Fruit fly (Drosophila melanogaster) whole organism, embryonic: ENCODE data around the gene CG32036.
A peak's percentile ranks its signal among the peaks of the same experiment; 100 is the strongest.

Source experiments
- ATbp ChIP-seq: fragments of 200-800 bp; sonication (Bioruptor generic); optimal IDR thresholded peaks from 2 replicates; lab custom pipeline; 2017; ENCODE audit warnings: missing biosample characterization, mild to moderate bottlenecking, missing genetic modification characterization, missing genetic modification reagents
- Bteb2 ChIP-seq: fragments of 200-800 bp; sonication (Bioruptor generic); optimal IDR thresholded peaks from 2 replicates; lab custom pipeline; 2016; ENCODE audit warnings: missing biosample characterization, missing genetic modification characterization
- CG10979 ChIP-seq: fragments of 200-800 bp; sonication (Bioruptor generic); optimal IDR thresholded peaks from 2 replicates; lab custom pipeline; 2018; ENCODE audit warnings: missing biosample characterization, mild to moderate bottlenecking, missing genetic modification characterization, moderate library complexity
- CG11504 ChIP-seq: fragments of 200-800 bp; sonication (Bioruptor generic); optimal IDR thresholded peaks from 3 replicates; lab custom pipeline; 2019; ENCODE audit warnings: missing biosample characterization, mild to moderate bottlenecking, missing genetic modification characterization, moderate library complexity
- CG11696 ChIP-seq: fragments of 200-800 bp; sonication (Bioruptor generic); IDR thresholded peaks from 2 replicates; pipeline ENCODE4 v1.3.6; 2022; ENCODE audit warnings: missing biosample characterization, missing genetic modification characterization
- CG12104 ChIP-seq: fragments of 200-800 bp; sonication (Bioruptor generic); optimal IDR thresholded peaks from 3 replicates; lab custom pipeline; 2016; ENCODE audit warnings: missing biosample characterization, missing genetic modification characterization
- CG12391 ChIP-seq: fragments of 200-800 bp; sonication (Bioruptor generic); optimal IDR thresholded peaks from 3 replicates; lab custom pipeline; 2018; ENCODE audit warnings: missing biosample characterization, mild to moderate bottlenecking, missing genetic modification characterization, moderate library complexity
- CG13894 ChIP-seq: fragments of 200-800 bp; sonication (Bioruptor generic); optimal IDR thresholded peaks from 3 replicates; lab custom pipeline; 2018; ENCODE audit warnings: missing biosample characterization, mild to moderate bottlenecking, missing genetic modification characterization, moderate library complexity
- CG15269 ChIP-seq: fragments of 200-800 bp; sonication (Bioruptor generic); optimal IDR thresholded peaks from 2 replicates; lab custom pipeline; 2018; ENCODE audit warnings: missing biosample characterization, mild to moderate bottlenecking, missing genetic modification characterization, moderate library complexity
- CG1602 ChIP-seq: fragments of 200-800 bp; sonication (Bioruptor generic); optimal IDR thresholded peaks from 3 replicates; lab custom pipeline; 2016; ENCODE audit warnings: missing biosample characterization, missing genetic modification characterization
- CG2120 ChIP-seq: fragments of 200-800 bp; sonication (Bioruptor generic); optimal IDR thresholded peaks from 3 replicates; lab custom pipeline; 2016; ENCODE audit warnings: missing biosample characterization, missing genetic modification characterization
- CG2889 ChIP-seq: fragments of 200-800 bp; sonication (Bioruptor generic); IDR thresholded peaks from 3 replicates; pipeline ENCODE4 v1.3.6; 2022; ENCODE audit warnings: missing biosample characterization, missing genetic modification characterization
- CG3995 ChIP-seq: fragments of 200-800 bp; sonication (Bioruptor generic); optimal IDR thresholded peaks from 3 replicates; lab custom pipeline; 2016; ENCODE audit warnings: missing biosample characterization, missing genetic modification characterization
- CG5180 ChIP-seq: fragments of 200-800 bp; sonication (Bioruptor generic); optimal IDR thresholded peaks from 3 replicates; lab custom pipeline; 2017; ENCODE audit warnings: missing biosample characterization, missing genetic modification characterization, mild to moderate bottlenecking, moderate library complexity, missing genetic modification reagents
- CG7786 ChIP-seq: fragments of 200-800 bp; sonication (Bioruptor generic); optimal IDR thresholded peaks from 2 replicates; lab custom pipeline; 2016; ENCODE audit warnings: missing biosample characterization, missing genetic modification characterization
- CG7987 ChIP-seq: fragments of 200-800 bp; sonication (Bioruptor generic); optimal IDR thresholded peaks from 2 replicates; lab custom pipeline; 2018; ENCODE audit warnings: missing biosample characterization, mild to moderate bottlenecking, missing genetic modification characterization, moderate library complexity
- Camta ChIP-seq: fragments of 200-800 bp; sonication (Bioruptor generic); optimal IDR thresholded peaks from 2 replicates; lab custom pipeline; 2016; ENCODE audit warnings: missing biosample characterization, missing genetic modification characterization
- CoRest ChIP-seq: fragments of 200-800 bp; sonication (Bioruptor generic); optimal IDR thresholded peaks from 3 replicates; lab custom pipeline; 2018; ENCODE audit warnings: missing biosample characterization, mild to moderate bottlenecking, missing genetic modification characterization, moderate library complexity
- D19A ChIP-seq: fragments of 200-800 bp; optimal IDR thresholded peaks from 3 replicates; lab custom pipeline; 2019; ENCODE audit warnings: missing biosample characterization, mild to moderate bottlenecking, missing genetic modification characterization, moderate library complexity
- D19B ChIP-seq: fragments of 200-800 bp; sonication (Bioruptor generic); optimal IDR thresholded peaks from 2 replicates; lab custom pipeline; 2017; ENCODE audit warnings: missing biosample characterization, mild to moderate bottlenecking, missing genetic modification characterization
- Deaf1 ChIP-seq: fragments of 200-800 bp; optimal IDR thresholded peaks from 3 replicates; lab custom pipeline; 2019; ENCODE audit warnings: missing biosample characterization, mild to moderate bottlenecking, missing genetic modification characterization, moderate library complexity
- E2f1 ChIP-seq: fragments of 200-800 bp; sonication (Bioruptor generic); IDR thresholded peaks from 2 replicates; pipeline ENCODE4 v1.3.6; 2022; ENCODE audit warnings: missing biosample characterization, missing genetic modification characterization
- Elba2 ChIP-seq: fragments of 200-800 bp; sonication (Bioruptor generic); optimal IDR thresholded peaks from 3 replicates; lab custom pipeline; 2016; ENCODE audit warnings: missing biosample characterization, missing genetic modification characterization
- Fer1 ChIP-seq: fragments of 200-800 bp; sonication (Bioruptor generic); optimal IDR thresholded peaks from 2 replicates; lab custom pipeline; 2017; ENCODE audit warnings: missing biosample characterization, mild to moderate bottlenecking, missing genetic modification characterization
- Kr ChIP-seq: fragments of 200-800 bp; sonication (Bioruptor generic); optimal IDR thresholded peaks from 2 replicates; lab custom pipeline; 2017; ENCODE audit warnings: missing biosample characterization, mild to moderate bottlenecking, missing genetic modification characterization
- Med ChIP-seq: fragments of 200-800 bp; sonication (Bioruptor generic); peaks from one replicate; lab custom pipeline; 2016; ENCODE audit warnings: missing biosample characterization, missing genetic modification characterization, mild to moderate bottlenecking, inconsistent platforms, moderate library complexity
- NfI ChIP-seq: fragments of 200-800 bp; sonication (Bioruptor generic); optimal IDR thresholded peaks from 3 replicates; lab custom pipeline; 2018; ENCODE audit warnings: missing biosample characterization, mild to moderate bottlenecking, missing genetic modification characterization, moderate library complexity
- Ptx1 ChIP-seq: fragments of 200-800 bp; sonication (Bioruptor generic); IDR thresholded peaks from 2 replicates; pipeline ENCODE4 v1.3.6; 2022; ENCODE audit warnings: missing biosample characterization, missing genetic modification characterization
- Vsx1 ChIP-seq: fragments of 200-800 bp; sonication (Bioruptor generic); optimal IDR thresholded peaks from 2 replicates; lab custom pipeline; 2017; ENCODE audit warnings: missing biosample characterization, mild to moderate bottlenecking, missing genetic modification characterization, missing genetic modification reagents
- abd-A ChIP-seq: fragments of 200-800 bp; sonication (Bioruptor generic); optimal IDR thresholded peaks from 3 replicates; lab custom pipeline; 2019; ENCODE audit warnings: missing biosample characterization, mild to moderate bottlenecking, missing genetic modification characterization, moderate library complexity
- ato ChIP-seq: fragments of 200-800 bp; sonication (Bioruptor generic); IDR thresholded peaks from 2 replicates; pipeline ENCODE4 v1.3.6; 2022; ENCODE audit warnings: missing biosample characterization, missing genetic modification characterization; ENCODE audit not compliant: partially characterized antibody
- az2 ChIP-seq: fragments of 200-800 bp; sonication (Bioruptor generic); optimal IDR thresholded peaks from 3 replicates; lab custom pipeline; 2016; ENCODE audit warnings: missing biosample characterization, missing genetic modification characterization
- cg ChIP-seq: fragments of 200-800 bp; sonication (Bioruptor generic); optimal IDR thresholded peaks from 3 replicates; lab custom pipeline; 2019; ENCODE audit warnings: missing biosample characterization, mild to moderate bottlenecking, missing genetic modification characterization, moderate library complexity
- chinmo ChIP-seq: fragments of 200-800 bp; sonication (Bioruptor generic); IDR thresholded peaks from 4 replicates; pipeline ENCODE4 v1.3.6; 2022; ENCODE audit warnings: missing biosample characterization, missing genetic modification characterization; ENCODE audit not compliant: partially characterized antibody
- dysf ChIP-seq: fragments of 200-800 bp; sonication (Bioruptor generic); IDR thresholded peaks from 3 replicates; pipeline ENCODE4 v1.3.6; 2022; ENCODE audit warnings: missing biosample characterization, missing genetic modification characterization
- en ChIP-seq: fragments of 200-800 bp; sonication (Bioruptor generic); optimal IDR thresholded peaks from 2 replicates; lab custom pipeline; 2016; ENCODE audit warnings: missing biosample characterization, missing genetic modification characterization
- jumu ChIP-seq: fragments of 200-800 bp; sonication (Bioruptor generic); optimal IDR thresholded peaks from 3 replicates; lab custom pipeline; 2016; ENCODE audit warnings: missing biosample characterization, missing genetic modification characterization
- lab ChIP-seq: fragments of 200-800 bp; sonication (Bioruptor generic); optimal IDR thresholded peaks from 3 replicates; lab custom pipeline; 2017; ENCODE audit warnings: missing biosample characterization, missing genetic modification characterization, mild to moderate bottlenecking, moderate library complexity, missing genetic modification reagents
- lilli ChIP-seq: fragments of 200-800 bp; sonication (Bioruptor generic); optimal IDR thresholded peaks from 3 replicates; lab custom pipeline; 2016; ENCODE audit warnings: missing biosample characterization, missing genetic modification characterization
- nerfin-1 ChIP-seq: fragments of 200-800 bp; sonication (Bioruptor generic); optimal IDR thresholded peaks from 3 replicates; lab custom pipeline; 2019; ENCODE audit warnings: missing biosample characterization, mild to moderate bottlenecking, missing genetic modification characterization, moderate library complexity
- psq ChIP-seq: fragments of 200-800 bp; sonication (Bioruptor generic); optimal IDR thresholded peaks from 2 replicates; lab custom pipeline; 2017; ENCODE audit warnings: missing biosample characterization, missing genetic modification characterization
- sens-2 ChIP-seq: fragments of 200-800 bp; sonication (Bioruptor generic); IDR thresholded peaks from 2 replicates; pipeline ENCODE4 v1.3.6; 2022; ENCODE audit warnings: missing biosample characterization, missing genetic modification characterization
- slou ChIP-seq: fragments of 200-800 bp; sonication (Bioruptor generic); optimal IDR thresholded peaks from 3 replicates; lab custom pipeline; 2016; ENCODE audit warnings: missing biosample characterization, missing genetic modification characterization
- tin ChIP-seq: fragments of 200-800 bp; sonication (Bioruptor generic); optimal IDR thresholded peaks from 3 replicates; lab custom pipeline; 2016; ENCODE audit warnings: missing biosample characterization, missing genetic modification characterization
- vvl ChIP-seq: fragments of 200-800 bp; sonication (Bioruptor generic); IDR thresholded peaks from 2 replicates; pipeline ENCODE4 v1.3.6; 2022; ENCODE audit warnings: missing biosample characterization, missing genetic modification characterization

The CG32036 gene

dm6 chr3L:9471151-9471903, 17.7 kb downstream of the CG32036 start (continued):
- TF ChIP-seq nerfin-1 (tag; lab: Kevin White, UChicago) (no peak), CG12391 (tag; lab: Kevin White, UChicago) (no peak), CG1602 (no peak)
- TF ChIP-seq, all 482 proteins: peak for 6

dm6 chr3L:9469079-9469478, 20.0 kb downstream of the CG32036 start:
- peak; percentile 83 for TF ChIP-seq abd-A
- TF ChIP-seq Elba2 (GFP tag; lab: Kevin White, UChicago): no peak
- TF ChIP-seq ato (GFP tag; lab: Robert Waterston, UW): no peak
- TF ChIP-seq Deaf1 (tag; lab: Kevin White, UChicago): peak; percentile 19
- TF ChIP-seq CG13894: peak; percentile 19
- TF ChIP-seq cg (GFP tag; lab: Kevin White, UChicago): peak; percentile 59
- TF ChIP-seq Kr (GFP tag; lab: Kevin White, UChicago): peak; percentile 32
- 0 out of 4 replicates have a peak, but pooled peaks have one; percentile 38 for TF ChIP-seq chinmo (GFP tag; lab: Robert Waterston, UW)
- TF ChIP-seq slou (GFP tag; lab: Kevin White, UChicago): no peak
- no peak for TF ChIP-seq CG11696 (GFP tag; lab: Robert Waterston, UW)

DNA sequence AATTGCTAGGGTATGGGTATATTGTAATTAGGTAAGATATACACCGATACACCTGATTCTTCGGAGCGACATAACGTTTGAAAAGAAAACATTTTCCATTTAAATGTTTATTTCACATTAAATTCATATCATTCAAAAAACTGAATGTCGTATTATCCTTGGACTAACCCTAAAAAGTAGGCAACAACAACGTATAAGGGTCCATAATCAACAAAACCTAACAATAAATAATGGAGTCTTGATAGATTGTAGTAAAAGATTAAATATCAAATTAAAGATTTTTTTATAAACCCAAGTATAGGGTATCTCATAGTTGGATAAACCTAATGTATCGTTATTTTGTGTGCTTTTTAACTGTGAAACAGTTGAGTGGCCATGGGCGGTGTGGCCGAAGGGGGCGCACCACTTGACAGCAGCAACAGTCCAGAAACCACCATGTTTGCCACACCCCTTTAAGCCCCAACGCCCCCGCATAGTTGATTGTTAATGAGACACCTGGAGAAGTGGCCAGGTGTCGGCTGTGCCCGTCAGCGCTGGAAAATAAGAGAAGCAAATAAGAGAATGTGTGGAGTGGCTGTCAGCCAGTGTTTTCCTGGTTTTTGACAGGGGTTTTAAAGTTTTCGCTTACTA, 20.7 kb downstream of the CG32036 start:
- TF ChIP-seq az2 (GFP tag; lab: Kevin White, UChicago): no peak
- TF ChIP-seq Fer1 (GFP tag; lab: Kevin White, UChicago): peak; percentile 44
- peak; percentile 7 for TF ChIP-seq NfI (GFP tag; lab: Kevin White, UChicago)
- no peak for TF ChIP-seq E2f1 (GFP tag; lab: Robert Waterston, UW)
- TF ChIP-seq Vsx1: peak; percentile 14
- peak; percentile 27 for TF ChIP-seq lilli (GFP tag; lab: Kevin White, UChicago)
- peak; percentile 13 for TF ChIP-seq CG7786 (GFP tag; lab: Kevin White, UChicago)
- TF ChIP-seq vvl (GFP tag; lab: Robert Waterston, UW): 0 out of 2 replicates have a peak, but pooled peaks have one; percentile 9
- TF ChIP-seq tin (GFP tag; lab: Kevin White, UChicago): no peak
- peak; percentile 21 for TF ChIP-seq lab (GFP tag; lab: Kevin White, UChicago)
- TF ChIP-seq D19B (GFP tag; lab: Kevin White, UChicago): peak; percentile 76
- no peak for TF ChIP-seq en (GFP tag; lab: Kevin White, UChicago)
- TF ChIP-seq Med (GFP tag; lab: Kevin White, UChicago): peak; percentile 76
- TF ChIP-seq CG7987 (GFP tag; lab: Kevin White, UChicago): no peak
- TF ChIP-seq CG12104 (GFP tag; lab: Kevin White, UChicago): peak; percentile 41
- TF ChIP-seq ATbp: peak; percentile 7
- TF ChIP-seq CoRest (tag; lab: Kevin White, UChicago): peak; percentile 61
- peak; percentile 74 for TF ChIP-seq D19A (tag; lab: Kevin White, UChicago)
- TF ChIP-seq dysf (GFP tag; lab: Robert Waterston, UW): peak; percentile 36; the same call in 1 of the 3 replicates
- TF ChIP-seq CG2889 (GFP tag; lab: Robert Waterston, UW): no peak
- TF ChIP-seq CG3995 (GFP tag; lab: Kevin White, UChicago): peak; percentile 2
- no peak for TF ChIP-seq CG5180 (GFP tag; lab: Kevin White, UChicago)
- TF ChIP-seq Ptx1: no peak; the same call in 1 of the 2 replicates
- TF ChIP-seq CG15269 (tag; lab: Kevin White, UChicago): peak; percentile 30
- TF ChIP-seq jumu (GFP tag; lab: Kevin White, UChicago): no peak
- peak; percentile 42 for TF ChIP-seq CG10979
- peak; percentile 66 for TF ChIP-seq CG11504
- TF ChIP-seq Bteb2 (GFP tag; lab: Kevin White, UChicago): no peak
- no peak for TF ChIP-seq psq (GFP tag; lab: Kevin White, UChicago)
- TF ChIP-seq sens-2 (GFP tag; lab: Robert Waterston, UW): no peak
- TF ChIP-seq Camta: no peak
- peak; percentile 66 for TF ChIP-seq CG2120 (GFP tag; lab: Kevin White, UChicago)
